Fruit fly (Drosophila melanogaster): ENCODE results near the gene Atg4b.

Gene Atg4b

DNA sequence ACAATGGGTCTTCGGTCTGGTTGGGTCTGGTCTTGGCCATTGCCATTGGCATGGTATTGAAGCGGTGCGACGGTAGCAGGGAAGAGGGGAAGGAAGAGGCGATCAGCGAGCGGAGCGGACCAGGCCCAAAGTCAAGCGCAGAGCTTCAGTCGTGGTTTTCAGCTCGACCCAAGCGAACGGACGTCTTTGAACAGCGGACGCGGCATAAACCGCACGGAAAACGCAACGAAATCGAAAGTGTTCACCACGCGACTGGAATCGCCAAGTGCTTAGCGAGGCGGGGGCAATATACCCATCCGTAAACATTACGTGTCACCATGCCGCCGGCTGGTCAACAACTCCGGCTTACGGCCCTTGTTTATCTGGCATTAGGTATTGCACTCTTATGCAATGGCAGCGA, 40.4 kb downstream of the Atg4b start, which contains the start of gene CG14866:
TSS of gene CG14866 (plus strand) at position 146 of the 400 bp plus-strand sequence.
- no peak for TF ChIP-seq noc (tag; optimal IDR thresholded peaks at IDR 0.05)

DNA sequence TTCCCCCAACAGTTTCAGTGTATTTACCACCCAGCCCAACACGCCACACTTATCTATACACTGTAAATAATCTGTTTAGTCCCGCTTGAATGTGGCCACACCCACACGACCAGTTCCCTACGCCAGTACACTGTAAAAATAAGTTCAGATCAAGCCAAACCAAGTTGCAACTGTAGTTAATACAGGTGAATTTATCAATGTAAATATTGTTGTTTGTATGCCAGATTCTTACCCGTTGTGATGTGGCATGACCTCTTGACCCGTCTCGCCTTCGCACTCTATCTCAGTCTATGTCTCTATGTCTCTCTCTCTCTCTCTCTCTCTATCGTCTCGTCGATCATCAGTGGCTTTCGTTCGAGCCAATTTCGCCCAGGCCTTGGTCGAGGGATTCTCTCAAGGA, 42.9 kb downstream of the Atg4b start:
- TF ChIP-seq noc (tag; optimal IDR thresholded peaks at IDR 0.05) = no peak

dm6 chr3R:15310695-15311094, 46.0 kb downstream of the Atg4b start:
- no peak for TF ChIP-seq noc (tag; optimal IDR thresholded peaks at IDR 0.05)

DNA sequence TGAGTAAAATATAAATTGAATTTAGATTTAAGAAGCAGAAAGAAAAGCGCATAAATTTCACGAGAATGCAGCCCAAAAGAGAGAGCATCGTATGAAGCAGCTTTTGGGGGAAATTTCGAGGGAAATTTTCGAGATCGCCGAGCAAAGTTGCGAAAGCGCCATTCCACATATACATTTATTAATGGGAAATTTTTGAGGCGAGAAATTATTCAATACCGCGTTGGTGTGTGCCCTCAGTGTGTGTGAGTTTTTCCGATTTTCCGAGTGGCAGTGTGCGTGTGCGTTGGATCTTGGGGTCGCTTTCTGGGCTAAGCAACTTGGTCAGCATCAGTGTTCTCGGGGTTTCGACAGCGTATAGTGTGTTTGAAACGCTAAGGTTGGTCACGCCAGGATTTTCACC, 46.8 kb downstream of the Atg4b start, which contains the start of gene Tm2:
TSS of gene Tm2 (plus strand) at position 270 of the 400 bp plus-strand sequence.
- TF ChIP-seq noc (tag; optimal IDR thresholded peaks at IDR 0.05) = no peak

- TF ChIP-seq noc (tag; optimal IDR thresholded peaks at IDR 0.05) = no peak
Measured at dm6 chr3R:15305246-15305645, 51.5 kb downstream of the Atg4b start.
